Fruit fly (Drosophila melanogaster) whole organism, embryonic: Measurements from ENCODE around the gene CG31663.
A peak's percentile ranks its signal among the peaks of the same experiment; 100 is the strongest.

Experiments
- Bdp1 ChIP-seq: fragments of 200-800 bp; sonication (Bioruptor generic); optimal IDR thresholded peaks from 3 replicates; lab custom pipeline; 2016; ENCODE audit warnings: missing biosample characterization, missing genetic modification characterization
- CG11398 ChIP-seq: fragments of 200-800 bp; sonication (Bioruptor generic); optimal IDR thresholded peaks from 2 replicates; lab custom pipeline; 2016; ENCODE audit warnings: missing biosample characterization, missing genetic modification characterization
- CG12391 ChIP-seq: fragments of 200-800 bp; sonication (Bioruptor generic); optimal IDR thresholded peaks from 3 replicates; lab custom pipeline; 2018; ENCODE audit warnings: missing biosample characterization, mild to moderate bottlenecking, missing genetic modification characterization, moderate library complexity
- CG14860 ChIP-seq: fragments of 200-800 bp; sonication (Bioruptor generic); IDR thresholded peaks from 3 replicates; pipeline ENCODE4 v1.3.6; 2022; ENCODE audit warnings: missing biosample characterization, missing genetic modification characterization; ENCODE audit not compliant: partially characterized antibody
- CG16813 ChIP-seq: fragments of 200-800 bp; sonication (Bioruptor generic); IDR thresholded peaks from 3 replicates; pipeline ENCODE4 v1.3.6; 2022; ENCODE audit warnings: missing biosample characterization, missing genetic modification characterization; ENCODE audit not compliant: partially characterized antibody
- CG17612 ChIP-seq: fragments of 200-800 bp; sonication (Bioruptor generic); IDR thresholded peaks from 2 replicates; pipeline ENCODE4 v1.3.6; 2022; ENCODE audit warnings: missing biosample characterization, missing genetic modification characterization
- CG2678 ChIP-seq: fragments of 200-800 bp; sonication (Bioruptor generic); optimal IDR thresholded peaks from 3 replicates; lab custom pipeline; 2019; ENCODE audit warnings: missing biosample characterization, mild to moderate bottlenecking, missing genetic modification characterization, moderate library complexity
- CG34422 ChIP-seq: fragments of 200-800 bp; sonication (Bioruptor generic); IDR thresholded peaks from 3 replicates; pipeline ENCODE4 v1.3.6; 2022; ENCODE audit warnings: missing biosample characterization, missing genetic modification characterization
- CG5180 ChIP-seq: fragments of 200-800 bp; sonication (Bioruptor generic); optimal IDR thresholded peaks from 3 replicates; lab custom pipeline; 2017; ENCODE audit warnings: missing biosample characterization, missing genetic modification characterization, mild to moderate bottlenecking, moderate library complexity, missing genetic modification reagents
- CG6683 ChIP-seq: fragments of 200-800 bp; sonication (Bioruptor generic); optimal IDR thresholded peaks from 2 replicates; lab custom pipeline; 2017; ENCODE audit warnings: missing biosample characterization, mild to moderate bottlenecking, missing genetic modification characterization, missing genetic modification reagents
- CG6854 ChIP-seq: fragments of 200-800 bp; sonication (Bioruptor generic); optimal IDR thresholded peaks from 3 replicates; lab custom pipeline; 2017; ENCODE audit warnings: missing biosample characterization, mild to moderate bottlenecking, missing genetic modification characterization
- CG7928 ChIP-seq: fragments of 200-800 bp; sonication (Bioruptor generic); optimal IDR thresholded peaks from 2 replicates; lab custom pipeline; 2017; ENCODE audit warnings: missing biosample characterization, mild to moderate bottlenecking, missing genetic modification characterization
- CTCF ChIP-seq: fragments of 200-800 bp; sonication (Bioruptor generic); optimal IDR thresholded peaks from 2 replicates; lab custom pipeline; 2017; ENCODE audit warnings: missing biosample characterization, mild to moderate bottlenecking, missing genetic modification characterization, moderate library complexity
- Dad ChIP-seq: fragments of 200-800 bp; sonication (Bioruptor generic); optimal IDR thresholded peaks from 3 replicates; lab custom pipeline; 2016; ENCODE audit warnings: missing biosample characterization, missing genetic modification characterization
- Dll ChIP-seq: fragments of 200-800 bp; sonication (Bioruptor generic); IDR thresholded peaks from 4 replicates; pipeline ENCODE4 v1.3.6; 2022; ENCODE audit warnings: missing biosample characterization, missing genetic modification characterization; ENCODE audit not compliant: partially characterized antibody
- Eip74EF ChIP-seq, 2 experiments: fragments of 200-800 bp in 1 of 2; fragments of >200 bp in 1 of 2; sonication (Bioruptor generic) in 1 of 2; optimal IDR thresholded peaks; 2 replicates each; lab custom pipeline; 2017 to 2019; ENCODE audit warnings: missing biosample characterization in 2 of 2, missing genetic modification characterization in 2 of 2, mild to moderate bottlenecking in 1 of 2, moderate library complexity in 1 of 2
- Ets65A ChIP-seq: fragments of 200-800 bp; sonication (Bioruptor generic); peaks from one replicate; lab custom pipeline; 2016; ENCODE audit warnings: missing biosample characterization, missing genetic modification characterization
- H15 ChIP-seq: fragments of 200-800 bp; sonication (Bioruptor generic); IDR thresholded peaks from 3 replicates; pipeline ENCODE4 v1.3.6; 2022; ENCODE audit warnings: missing biosample characterization, missing genetic modification characterization
- Hsf ChIP-seq: fragments of 200-800 bp; sonication (Bioruptor generic); optimal IDR thresholded peaks from 3 replicates; lab custom pipeline; 2016; ENCODE audit warnings: missing biosample characterization, missing genetic modification characterization
- Med ChIP-seq: fragments of 200-800 bp; sonication (Bioruptor generic); peaks from one replicate; lab custom pipeline; 2016; ENCODE audit warnings: missing biosample characterization, missing genetic modification characterization, mild to moderate bottlenecking, inconsistent platforms, moderate library complexity
- NC2β ChIP-seq: fragments of 200-800 bp; sonication (Bioruptor generic); optimal IDR thresholded peaks from 2 replicates; lab custom pipeline; 2016; ENCODE audit warnings: missing biosample characterization, missing genetic modification characterization
- Neu2 ChIP-seq: fragments of 200-800 bp; sonication (Bioruptor generic); optimal IDR thresholded peaks from 3 replicates; lab custom pipeline; 2016; ENCODE audit warnings: missing biosample characterization, missing genetic modification characterization, borderline replicate concordance
- Nf-YB ChIP-seq: fragments of 200-800 bp; sonication (Bioruptor generic); optimal IDR thresholded peaks from 3 replicates; lab custom pipeline; 2019; ENCODE audit warnings: missing biosample characterization, mild to moderate bottlenecking, missing genetic modification characterization, moderate library complexity
- PHDP ChIP-seq: fragments of 200-800 bp; sonication (Bioruptor generic); optimal IDR thresholded peaks from 3 replicates; lab custom pipeline; 2018; ENCODE audit warnings: missing biosample characterization, mild to moderate bottlenecking, missing genetic modification characterization, moderate library complexity
- Poxn ChIP-seq: fragments of 200-800 bp; sonication (Bioruptor generic); IDR thresholded peaks from 2 replicates; pipeline ENCODE4 v1.3.6; 2022; ENCODE audit warnings: missing biosample characterization, missing genetic modification characterization
- Vsx1 ChIP-seq: fragments of 200-800 bp; sonication (Bioruptor generic); optimal IDR thresholded peaks from 2 replicates; lab custom pipeline; 2017; ENCODE audit warnings: missing biosample characterization, mild to moderate bottlenecking, missing genetic modification characterization, missing genetic modification reagents
- bcd ChIP-seq: fragments of 200-800 bp; sonication (Bioruptor generic); optimal IDR thresholded peaks from 2 replicates; lab custom pipeline; 2017; ENCODE audit warnings: missing biosample characterization, mild to moderate bottlenecking, missing genetic modification characterization
- dpn ChIP-seq, 2 experiments: fragments of 200-800 bp; sonication (Bioruptor generic); optimal IDR thresholded peaks; 3 replicates each; lab custom pipeline; 2016; ENCODE audit warnings: missing biosample characterization in 2 of 2, missing genetic modification characterization in 2 of 2
- dysf ChIP-seq: fragments of 200-800 bp; sonication (Bioruptor generic); IDR thresholded peaks from 3 replicates; pipeline ENCODE4 v1.3.6; 2022; ENCODE audit warnings: missing biosample characterization, missing genetic modification characterization
- emc ChIP-seq: fragments of 200-800 bp; sonication (Bioruptor generic); optimal IDR thresholded peaks from 2 replicates; lab custom pipeline; 2016; ENCODE audit warnings: missing biosample characterization, missing genetic modification characterization
- exex ChIP-seq: fragments of 200-800 bp; sonication (Bioruptor generic); optimal IDR thresholded peaks from 4 replicates; lab custom pipeline; 2018; ENCODE audit warnings: missing biosample characterization, mild to moderate bottlenecking, missing genetic modification characterization, moderate library complexity
- eyg ChIP-seq: fragments of 200-800 bp; sonication (Bioruptor generic); optimal IDR thresholded peaks from 3 replicates; lab custom pipeline; 2016; ENCODE audit warnings: missing biosample characterization, missing genetic modification characterization
- fru ChIP-seq: fragments of >200 bp; optimal IDR thresholded peaks from 2 replicates; lab custom pipeline; 2017
- kah ChIP-seq: fragments of 200-800 bp; sonication (Bioruptor generic); optimal IDR thresholded peaks from 2 replicates; lab custom pipeline; 2018; ENCODE audit warnings: missing biosample characterization, mild to moderate bottlenecking, missing genetic modification characterization
- mld ChIP-seq: fragments of 200-800 bp; sonication (Bioruptor generic); IDR thresholded peaks from 3 replicates; pipeline ENCODE4 v1.3.6; 2022; ENCODE audit warnings: missing biosample characterization, missing genetic modification characterization; ENCODE audit not compliant: partially characterized antibody
- nerfin-2 ChIP-seq: fragments of 200-800 bp; sonication (Bioruptor generic); IDR thresholded peaks from 2 replicates; pipeline ENCODE4 v1.3.6; 2022; ENCODE audit warnings: missing biosample characterization, missing genetic modification characterization; ENCODE audit not compliant: partially characterized antibody
- nom ChIP-seq: fragments of 200-800 bp; sonication (Bioruptor generic); optimal IDR thresholded peaks from 2 replicates; lab custom pipeline; 2017; ENCODE audit warnings: missing biosample characterization, missing genetic modification characterization, mild to moderate bottlenecking, moderate library complexity, missing genetic modification reagents
- pan ChIP-seq, 4 experiments: fragments of >200 bp in 3 of 4; fragments of 200-800 bp in 1 of 4; sonication (Bioruptor generic) in 1 of 4; optimal IDR thresholded peaks in 3 of 4; IDR thresholded peaks in 1 of 4; 2 replicates each; pipeline versions ENCODE4 v1.3.6 to Lab custom; 2017 to 2022; ENCODE audit warnings: missing biosample characterization in 2 of 4, missing genetic modification characterization in 2 of 4, mixed read lengths in 1 of 4
- repo ChIP-seq: fragments of 200-800 bp; sonication (Bioruptor generic); optimal IDR thresholded peaks from 2 replicates; lab custom pipeline; 2016; ENCODE audit warnings: missing biosample characterization, missing genetic modification characterization
- row ChIP-seq: fragments of 200-800 bp; sonication (Bioruptor generic); IDR thresholded peaks from 3 replicates; pipeline ENCODE4 v1.3.6; 2022; ENCODE audit warnings: missing biosample characterization, missing genetic modification characterization
- run ChIP-seq: fragments of 200-800 bp; sonication (Bioruptor generic); optimal IDR thresholded peaks from 3 replicates; lab custom pipeline; 2018; ENCODE audit warnings: missing biosample characterization, mild to moderate bottlenecking, missing genetic modification characterization
- slbo ChIP-seq: fragments of 200-800 bp; sonication (Bioruptor generic); IDR thresholded peaks from 2 replicates; pipeline ENCODE4 v1.3.6; 2022; ENCODE audit warnings: missing biosample characterization, missing genetic modification characterization
- sr ChIP-seq: fragments of 200-800 bp; sonication (Bioruptor generic); IDR thresholded peaks from 3 replicates; pipeline ENCODE4 v1.3.6; 2022; ENCODE audit warnings: missing biosample characterization, missing genetic modification characterization
- unpg ChIP-seq: fragments of 200-800 bp; sonication (Bioruptor generic); optimal IDR thresholded peaks from 3 replicates; lab custom pipeline; 2018; ENCODE audit warnings: missing biosample characterization, mild to moderate bottlenecking, missing genetic modification characterization, moderate library complexity
- zf30C ChIP-seq: fragments of 200-800 bp; sonication (Bioruptor generic); optimal IDR thresholded peaks from 3 replicates; lab custom pipeline; 2018; ENCODE audit warnings: missing biosample characterization, mild to moderate bottlenecking, missing genetic modification characterization

The CG31663 gene

dm6 chr2L:1902243-1902642 lies 21.0 kb upstream of the CG31663 start:
- peak; percentile 86 for TF ChIP-seq CTCF (GFP tag; lab: Kevin White, UChicago)
- no peak for TF ChIP-seq Bdp1 (GFP tag; lab: Kevin White, UChicago)
- TF ChIP-seq bcd (GFP tag; lab: Kevin White, UChicago) = no peak
- no peak for TF ChIP-seq repo (GFP tag; lab: Kevin White, UChicago)
- TF ChIP-seq mld (GFP tag; lab: Robert Waterston, UW) = no peak
- peak; percentile 9; the same call in 1 of the 3 replicates for TF ChIP-seq dysf
- peak; percentile 40 for TF ChIP-seq Med (GFP tag; lab: Kevin White, UChicago)

- TF ChIP-seq Ets65A (GFP tag; lab: Kevin White, UChicago) (peak; percentile 88), exex (tag; lab: Kevin White, UChicago) (no peak)
- TF ChIP-seq, all 482 proteins: peak for 1
Observed at dm6 chr2L:1901269-1901668, 20.0 kb upstream of the CG31663 start.

DNA sequence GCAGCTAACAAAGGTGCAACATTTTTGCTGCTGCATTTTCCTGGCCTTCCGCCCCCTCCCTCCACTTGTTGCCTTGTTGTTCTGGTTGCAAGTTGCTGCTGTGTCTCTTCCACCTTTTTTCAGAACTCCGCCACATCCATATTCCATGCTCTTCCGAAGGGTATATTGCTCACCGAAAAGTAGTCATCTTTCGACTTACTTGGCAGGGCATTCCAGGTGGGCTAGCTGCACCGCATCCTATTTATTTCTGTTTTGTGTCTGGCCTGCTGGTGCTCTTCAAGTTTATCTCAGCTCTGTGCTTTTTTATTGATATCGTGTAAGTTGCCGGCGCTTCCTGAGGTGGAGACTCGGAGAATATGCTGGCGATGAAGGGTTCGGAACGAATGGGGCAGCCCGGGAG lies 6.4 kb upstream of the CG31663 start:
- TF ChIP-seq fru (lab: Kevin White, UChicago) (no peak), kah (no peak), NC2β (no peak), Eip74EF (GFP tag; optimal IDR thresholded peaks at IDR 0.05; lab: Kevin White, UChicago) (no peak), unpg (GFP tag; lab: Kevin White, UChicago) (no peak), CG11398 (GFP tag; lab: Kevin White, UChicago) (no peak), CG7928 (no peak), slbo (no peak), CG6854 (GFP tag; lab: Kevin White, UChicago) (no peak), Vsx1 (GFP tag; lab: Kevin White, UChicago) (no peak), Dad (GFP tag; lab: Kevin White, UChicago) (no peak)

dm6 chr2L:1886533-1887183 lies 5.4 kb upstream of the CG31663 start:
- TF ChIP-seq CG34422 (no peak), Hsf (no peak), CG17612 (GFP tag; lab: Robert Waterston, UW) (no peak), CG7928 (no peak), emc (GFP tag; lab: Kevin White, UChicago) (no peak), eyg (no peak), CG14860 (GFP tag; lab: Robert Waterston, UW) (no peak), sr (GFP tag; lab: Robert Waterston, UW) (no peak), Nf-YB (peak; percentile 81), CG2678 (tag; lab: Kevin White, UChicago) (no peak), row (GFP tag; lab: Robert Waterston, UW) (0 out of 3 replicates have a peak, but pooled peaks have one; percentile 11), zf30C (peak; percentile 85), dpn (GFP tag; optimal IDR thresholded peaks at IDR 0.05; lab: Kevin White, UChicago) (no peak), CG6683 (no peak), CG16813 (no peak), Neu2 (GFP tag; lab: Kevin White, UChicago) (no peak), pan (optimal IDR thresholded peaks at IDR 0.05; lab: Kevin White, UChicago) (no peak), pan (GFP tag; optimal IDR thresholded peaks at IDR 0.05 in 1 of 2, IDR thresholded peaks at IDR 0.05 in 1 of 2) (no peak), H15 (GFP tag; lab: Robert Waterston, UW) (no peak), Dll (GFP tag; lab: Robert Waterston, UW) (no peak), CG12391 (tag; lab: Kevin White, UChicago) (no peak), nerfin-2 (GFP tag; lab: Robert Waterston, UW) (no peak), run (tag; lab: Kevin White, UChicago) (no peak), CG5180 (GFP tag; lab: Kevin White, UChicago) (no peak), nom (GFP tag; lab: Kevin White, UChicago) (peak; percentile 51), PHDP (tag; lab: Kevin White, UChicago) (no peak), Poxn (GFP tag; lab: Robert Waterston, UW) (no peak)
